Fruit fly (Drosophila melanogaster) whole organism, embryonic: ENCODE measurements around the gene CG32544.

ENCODE experiments used
- Ada2b ChIP-seq: fragments of 200-800 bp; sonication (Bioruptor generic); IDR thresholded peaks from 2 replicates; pipeline ENCODE4 v1.3.6; 2022; ENCODE audit warnings: missing biosample characterization, missing genetic modification characterization
- Atf3 ChIP-seq: fragments of 200-800 bp; sonication (Bioruptor generic); optimal IDR thresholded peaks from 3 replicates; lab custom pipeline; 2016; ENCODE audit warnings: missing biosample characterization, missing genetic modification characterization
- BEAF-32 ChIP-seq: fragments of 200-800 bp; sonication (Bioruptor generic); optimal IDR thresholded peaks from 3 replicates; lab custom pipeline; 2017; ENCODE audit warnings: missing biosample characterization, missing genetic modification characterization, mild to moderate bottlenecking, moderate library complexity, missing genetic modification reagents
- Blimp-1 ChIP-seq: fragments of 200-800 bp; sonication (Bioruptor generic); optimal IDR thresholded peaks from 3 replicates; lab custom pipeline; 2018; ENCODE audit warnings: missing biosample characterization, missing genetic modification characterization, mild to moderate bottlenecking, moderate library complexity, missing genetic modification reagents
- BtbVII ChIP-seq: fragments of 200-800 bp; sonication (Bioruptor generic); optimal IDR thresholded peaks from 3 replicates; lab custom pipeline; 2017; ENCODE audit warnings: missing biosample characterization, mild to moderate bottlenecking, missing genetic modification characterization
- CG10321 ChIP-seq: fragments of 200-800 bp; sonication (Bioruptor generic); IDR thresholded peaks from 2 replicates; pipeline ENCODE4 v1.3.6; 2022; ENCODE audit warnings: missing biosample characterization, missing genetic modification characterization
- CG10959 ChIP-seq: fragments of 200-800 bp; sonication (Bioruptor generic); IDR thresholded peaks from 2 replicates; pipeline ENCODE4 v1.3.6; 2022; ENCODE audit warnings: missing biosample characterization, missing genetic modification characterization
- CG11560 ChIP-seq: fragments of 200-800 bp; sonication (Bioruptor generic); IDR thresholded peaks from 3 replicates; pipeline ENCODE4 v1.3.6; 2022; ENCODE audit warnings: missing biosample characterization, missing genetic modification characterization
- CG11723 ChIP-seq: fragments of 200-800 bp; sonication (Bioruptor generic); optimal IDR thresholded peaks from 2 replicates; lab custom pipeline; 2017; ENCODE audit warnings: missing biosample characterization, mild to moderate bottlenecking, missing genetic modification characterization
- CG12155 ChIP-seq: fragments of 200-800 bp; sonication (Bioruptor generic); optimal IDR thresholded peaks from 3 replicates; lab custom pipeline; 2016; ENCODE audit warnings: missing biosample characterization, missing genetic modification characterization
- CG13296 ChIP-seq: fragments of 200-800 bp; sonication (Bioruptor generic); optimal IDR thresholded peaks from 3 replicates; lab custom pipeline; 2018; ENCODE audit warnings: missing biosample characterization, mild to moderate bottlenecking, missing genetic modification characterization
- CG14860 ChIP-seq: fragments of 200-800 bp; sonication (Bioruptor generic); IDR thresholded peaks from 3 replicates; pipeline ENCODE4 v1.3.6; 2022; ENCODE audit warnings: missing biosample characterization, missing genetic modification characterization; ENCODE audit not compliant: partially characterized antibody
- CG17612 ChIP-seq: fragments of 200-800 bp; sonication (Bioruptor generic); IDR thresholded peaks from 2 replicates; pipeline ENCODE4 v1.3.6; 2022; ENCODE audit warnings: missing biosample characterization, missing genetic modification characterization
- CG2120 ChIP-seq: fragments of 200-800 bp; sonication (Bioruptor generic); optimal IDR thresholded peaks from 3 replicates; lab custom pipeline; 2016; ENCODE audit warnings: missing biosample characterization, missing genetic modification characterization
- CG2129 ChIP-seq: fragments of 200-800 bp; sonication (Bioruptor generic); IDR thresholded peaks from 2 replicates; pipeline ENCODE4 v1.3.6; 2022; ENCODE audit warnings: missing biosample characterization, missing genetic modification characterization; ENCODE audit not compliant: partially characterized antibody
- CG33557 ChIP-seq: fragments of 200-800 bp; sonication (Bioruptor generic); optimal IDR thresholded peaks from 2 replicates; lab custom pipeline; 2019; ENCODE audit warnings: missing biosample characterization, mild to moderate bottlenecking, missing genetic modification characterization, moderate library complexity
- CG3407 ChIP-seq: fragments of 200-800 bp; sonication (Bioruptor generic); optimal IDR thresholded peaks from 2 replicates; lab custom pipeline; 2018; ENCODE audit warnings: missing biosample characterization, mild to moderate bottlenecking, missing genetic modification characterization
- CG34224 ChIP-seq: fragments of 200-800 bp; sonication (Bioruptor generic); IDR thresholded peaks from 3 replicates; pipeline ENCODE4 v1.3.6; 2022; ENCODE audit warnings: missing biosample characterization, missing genetic modification characterization; ENCODE audit not compliant: partially characterized antibody
- CG3847 ChIP-seq: fragments of 200-800 bp; sonication (Bioruptor generic); IDR thresholded peaks from 2 replicates; pipeline ENCODE4 v1.3.6; 2022; ENCODE audit warnings: missing biosample characterization, missing genetic modification characterization
- CG4820 ChIP-seq: fragments of 200-800 bp; sonication (Bioruptor generic); optimal IDR thresholded peaks from 3 replicates; lab custom pipeline; 2016; ENCODE audit warnings: missing biosample characterization, missing genetic modification characterization
- CG6654 ChIP-seq: fragments of 200-800 bp; sonication (Bioruptor generic); optimal IDR thresholded peaks from 2 replicates; lab custom pipeline; 2017; ENCODE audit warnings: missing biosample characterization, mild to moderate bottlenecking, missing genetic modification characterization
- CG6813 ChIP-seq: fragments of 200-800 bp; sonication (Bioruptor generic); optimal IDR thresholded peaks from 2 replicates; lab custom pipeline; 2017; ENCODE audit warnings: missing biosample characterization, missing genetic modification characterization, mild to moderate bottlenecking, moderate library complexity, missing genetic modification reagents
- CG9437 ChIP-seq: fragments of 200-800 bp; sonication (Bioruptor generic); optimal IDR thresholded peaks from 2 replicates; lab custom pipeline; 2018; ENCODE audit warnings: missing biosample characterization, mild to moderate bottlenecking, missing genetic modification characterization
- D ChIP-seq, 2 experiments: fragments of 200-800 bp in 1 of 2; fragments of >200 bp in 1 of 2; sonication (Bioruptor generic) in 1 of 2; optimal IDR thresholded peaks; 2 replicates in 1 of 2; 3 replicates in 1 of 2; lab custom pipeline; 2017; ENCODE audit warnings: mild to moderate bottlenecking in 1 of 2, missing biosample characterization in 1 of 2, missing genetic modification characterization in 1 of 2, missing genetic modification reagents in 1 of 2
- D19B ChIP-seq: fragments of 200-800 bp; sonication (Bioruptor generic); optimal IDR thresholded peaks from 2 replicates; lab custom pipeline; 2017; ENCODE audit warnings: missing biosample characterization, mild to moderate bottlenecking, missing genetic modification characterization
- E2f2 ChIP-seq: fragments of 200-800 bp; sonication (Bioruptor generic); IDR thresholded peaks from 2 replicates; pipeline ENCODE4 v1.3.6; 2022; ENCODE audit warnings: missing biosample characterization, missing genetic modification characterization
- HHEX ChIP-seq: fragments of 200-800 bp; sonication (Bioruptor generic); optimal IDR thresholded peaks from 3 replicates; lab custom pipeline; 2017; ENCODE audit warnings: missing biosample characterization, mild to moderate bottlenecking, missing genetic modification characterization, missing genetic modification reagents
- Hmx ChIP-seq: fragments of 200-800 bp; sonication (Bioruptor generic); optimal IDR thresholded peaks from 2 replicates; lab custom pipeline; 2016; ENCODE audit warnings: missing biosample characterization, missing genetic modification characterization
- NC2α ChIP-seq: fragments of 200-800 bp; sonication (Bioruptor generic); optimal IDR thresholded peaks from 2 replicates; lab custom pipeline; 2016; ENCODE audit warnings: missing biosample characterization, missing genetic modification characterization
- NK7.1 ChIP-seq: fragments of 200-800 bp; sonication (Bioruptor generic); optimal IDR thresholded peaks from 3 replicates; lab custom pipeline; 2016; ENCODE audit warnings: missing biosample characterization, missing genetic modification characterization
- Nf-YA ChIP-seq: fragments of 200-800 bp; sonication (Bioruptor generic); IDR thresholded peaks from 2 replicates; pipeline ENCODE4 v1.3.6; 2022; ENCODE audit warnings: missing biosample characterization, missing genetic modification characterization
- TFAM ChIP-seq: fragments of 200-800 bp; sonication (Bioruptor generic); optimal IDR thresholded peaks from 2 replicates; lab custom pipeline; 2017; ENCODE audit warnings: missing biosample characterization, missing genetic modification characterization, inconsistent platforms
- amos ChIP-seq: fragments of 200-800 bp; sonication (Bioruptor generic); IDR thresholded peaks from 2 replicates; pipeline ENCODE4 v1.3.6; 2022; ENCODE audit warnings: missing biosample characterization, missing genetic modification characterization; ENCODE audit not compliant: partially characterized antibody
- cad ChIP-seq: fragments of >200 bp; optimal IDR thresholded peaks from 2 replicates; lab custom pipeline; 2017; ENCODE audit warnings: missing biosample characterization, missing genetic modification characterization
- corto ChIP-seq: fragments of 200-800 bp; sonication (Bioruptor generic); optimal IDR thresholded peaks from 2 replicates; lab custom pipeline; 2016; ENCODE audit warnings: missing biosample characterization, mild to moderate bottlenecking, missing genetic modification characterization, moderate library complexity
- disco-r ChIP-seq: fragments of 200-800 bp; sonication (Bioruptor generic); optimal IDR thresholded peaks from 2 replicates; lab custom pipeline; 2016; ENCODE audit warnings: missing biosample characterization, missing genetic modification characterization
- dpn ChIP-seq, 2 experiments: fragments of 200-800 bp; sonication (Bioruptor generic); optimal IDR thresholded peaks; 3 replicates each; lab custom pipeline; 2016; ENCODE audit warnings: missing biosample characterization in 2 of 2, missing genetic modification characterization in 2 of 2
- ftz-f1 ChIP-seq: fragments of 200-800 bp; sonication (Bioruptor generic); optimal IDR thresholded peaks from 2 replicates; lab custom pipeline; 2016; ENCODE audit warnings: missing biosample characterization, missing genetic modification characterization
- gcm ChIP-seq: fragments of 200-800 bp; sonication (Bioruptor generic); optimal IDR thresholded peaks from 2 replicates; lab custom pipeline; 2019; ENCODE audit warnings: missing biosample characterization, mild to moderate bottlenecking, missing genetic modification characterization, moderate library complexity
- ham ChIP-seq: fragments of 200-800 bp; sonication (Bioruptor generic); IDR thresholded peaks from 2 replicates; pipeline ENCODE4 v1.3.6; 2022; ENCODE audit warnings: missing biosample characterization, missing genetic modification characterization
- jing ChIP-seq: fragments of 200-800 bp; sonication (Bioruptor generic); optimal IDR thresholded peaks from 2 replicates; lab custom pipeline; 2018; ENCODE audit warnings: missing biosample characterization, mild to moderate bottlenecking, missing genetic modification characterization
- kah ChIP-seq: fragments of 200-800 bp; sonication (Bioruptor generic); optimal IDR thresholded peaks from 2 replicates; lab custom pipeline; 2018; ENCODE audit warnings: missing biosample characterization, mild to moderate bottlenecking, missing genetic modification characterization
- lilli ChIP-seq: fragments of 200-800 bp; sonication (Bioruptor generic); optimal IDR thresholded peaks from 3 replicates; lab custom pipeline; 2016; ENCODE audit warnings: missing biosample characterization, missing genetic modification characterization
- otp ChIP-seq: fragments of 200-800 bp; sonication (Bioruptor generic); IDR thresholded peaks from 3 replicates; pipeline ENCODE4, ENCODE4 v1.3.6; 2022; ENCODE audit warnings: missing biosample characterization, missing genetic modification characterization
- schlank ChIP-seq: fragments of 200-800 bp; sonication (Bioruptor generic); optimal IDR thresholded peaks from 2 replicates; lab custom pipeline; 2018; ENCODE audit warnings: missing biosample characterization, mild to moderate bottlenecking, missing genetic modification characterization
- scrt ChIP-seq: fragments of 200-800 bp; sonication (Bioruptor generic); optimal IDR thresholded peaks from 2 replicates; lab custom pipeline; 2018; ENCODE audit warnings: missing biosample characterization, mild to moderate bottlenecking, missing genetic modification characterization, moderate library complexity
- shn ChIP-seq: fragments of 200-800 bp; sonication (Bioruptor generic); optimal IDR thresholded peaks from 3 replicates; lab custom pipeline; 2016; ENCODE audit warnings: missing biosample characterization, missing genetic modification characterization
- sisA ChIP-seq: fragments of 200-800 bp; sonication (Bioruptor generic); IDR thresholded peaks from 2 replicates; pipeline ENCODE4 v1.3.6; 2022; ENCODE audit warnings: missing biosample characterization, missing genetic modification characterization
- tup ChIP-seq: fragments of 200-800 bp; sonication (Bioruptor generic); optimal IDR thresholded peaks from 2 replicates; lab custom pipeline; 2016; ENCODE audit warnings: missing biosample characterization, mild to moderate bottlenecking, missing genetic modification characterization, moderate library complexity
- twi ChIP-seq: fragments of 200-800 bp; optimal IDR thresholded peaks from 2 replicates; lab custom pipeline; 2019; ENCODE audit warnings: missing biosample characterization, mild to moderate bottlenecking, missing genetic modification characterization, moderate library complexity
- unpg ChIP-seq: fragments of 200-800 bp; sonication (Bioruptor generic); optimal IDR thresholded peaks from 3 replicates; lab custom pipeline; 2018; ENCODE audit warnings: missing biosample characterization, mild to moderate bottlenecking, missing genetic modification characterization, moderate library complexity

CG32544 gene

DNA sequence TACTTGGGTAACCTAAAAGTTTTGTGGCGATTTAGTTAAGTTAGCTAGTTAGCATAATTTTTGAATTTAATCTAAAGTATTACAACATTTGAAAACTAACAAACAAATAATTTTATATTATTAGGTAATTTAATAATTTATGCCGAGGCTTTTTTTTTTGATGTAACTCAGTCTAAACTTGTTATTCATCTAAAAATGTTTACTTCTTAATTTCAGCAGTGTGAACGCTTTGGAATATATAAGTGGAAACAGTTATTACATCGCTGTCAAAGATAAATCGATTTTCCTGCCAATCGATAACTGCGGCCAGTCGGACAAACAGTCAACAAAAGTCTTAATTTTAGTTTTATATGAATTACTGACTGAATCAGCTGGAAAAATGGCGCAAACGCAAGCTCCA lies 2.2 kb upstream of the CG32544 start, which contains the start of gene Usp39 (continued):
- TF ChIP-seq CG17612 (GFP tag; lab: Robert Waterston, UW) (no peak), CG33557 (no peak), corto (GFP tag; lab: Kevin White, UChicago) (no peak), D (optimal IDR thresholded peaks at IDR 0.05; lab: Kevin White, UChicago) (no peak), D (GFP tag; optimal IDR thresholded peaks at IDR 0.05; lab: Kevin White, UChicago) (no peak), CG12155 (GFP tag; lab: Kevin White, UChicago) (peak; percentile 15), ftz-f1 (GFP tag; lab: Kevin White, UChicago) (no peak), ham (GFP tag; lab: Robert Waterston, UW) (no peak), shn (GFP tag; lab: Kevin White, UChicago) (no peak), CG14860 (GFP tag; lab: Robert Waterston, UW) (peak; percentile 61; the same call in 2 of the 3 replicates), Nf-YA (GFP tag; lab: Robert Waterston, UW) (no peak), disco-r (no peak), twi (no peak), CG2120 (peak; percentile 57), otp (no peak), schlank (tag; lab: Kevin White, UChicago) (no peak), unpg (GFP tag; lab: Kevin White, UChicago) (peak; percentile 33), sisA (GFP tag; lab: Robert Waterston, UW) (no peak), NC2α (GFP tag; lab: Kevin White, UChicago) (no peak), TFAM (GFP tag; lab: Kevin White, UChicago) (no peak), BEAF-32 (peak; percentile 61), Atf3 (GFP tag; lab: Kevin White, UChicago) (no peak), CG10321 (GFP tag; lab: Robert Waterston, UW) (no peak), gcm (GFP tag; lab: Kevin White, UChicago) (no peak), amos (peak; percentile 63), Blimp-1 (no peak), CG10959 (no peak), CG9437 (GFP tag; lab: Kevin White, UChicago) (no peak), Ada2b (no peak), CG6813 (GFP tag; lab: Kevin White, UChicago) (no peak), CG3407 (GFP tag; lab: Kevin White, UChicago) (no peak), tup (no peak), kah (GFP tag; lab: Kevin White, UChicago) (no peak), CG2129 (peak; percentile 24; the same call in 1 of the 2 replicates), cad (GFP tag; lab: Kevin White, UChicago) (no peak), CG34224 (GFP tag; lab: Robert Waterston, UW) (peak; percentile 56), CG3847 (no peak), lilli (GFP tag; lab: Kevin White, UChicago) (no peak), CG11723 (no peak), CG4820 (GFP tag; lab: Kevin White, UChicago) (no peak), D19B (GFP tag; lab: Kevin White, UChicago) (no peak), Hmx (no peak), jing (GFP tag; lab: Kevin White, UChicago) (no peak), CG6654 (GFP tag; lab: Kevin White, UChicago) (no peak), scrt (GFP tag; lab: Kevin White, UChicago) (no peak), HHEX (no peak), CG11560 (peak; percentile 26; the same call in 1 of the 3 replicates), E2f2 (GFP tag; lab: Robert Waterston, UW) (no peak; the same call in 1 of the 2 replicates), dpn (GFP tag; optimal IDR thresholded peaks at IDR 0.05; lab: Kevin White, UChicago) (peak in 1 of 2 experiments; percentile 2), CG13296 (GFP tag; lab: Kevin White, UChicago) (no peak), BtbVII (no peak), NK7.1 (GFP tag; lab: Kevin White, UChicago) (no peak)
